Fruit fly (Drosophila melanogaster) whole organism, adult: ENCODE data around the gene Ugt37E1.
A peak's percentile ranks its signal among the peaks of the same experiment; 100 is the strongest.

Experiments
- CG11617 ChIP-seq: fragments of 200-800 bp; sonication (Bioruptor generic); optimal IDR thresholded peaks from 2 replicates; lab custom pipeline; 2017; ENCODE audit warnings: mild to moderate bottlenecking, missing biosample characterization, missing genetic modification reagents, missing genetic modification characterization
- CG33017 ChIP-seq: fragments of 200-800 bp; sonication (Bioruptor generic); optimal IDR thresholded peaks from 2 replicates; lab custom pipeline; 2018; ENCODE audit warnings: missing biosample characterization, mild to moderate bottlenecking, missing genetic modification characterization, moderate library complexity
- Clk ChIP-seq: fragments of 200-800 bp; sonication (Bioruptor generic); optimal IDR thresholded peaks from 2 replicates; lab custom pipeline; 2017; ENCODE audit warnings: missing biosample characterization, missing genetic modification characterization
- Hr96 ChIP-seq: fragments of 200-800 bp; sonication (Bioruptor generic); optimal IDR thresholded peaks from 2 replicates; lab custom pipeline; 2016; ENCODE audit warnings: missing biosample characterization, missing genetic modification characterization
- tj ChIP-seq: fragments of 200-800 bp; sonication (Bioruptor generic); optimal IDR thresholded peaks from 3 replicates; lab custom pipeline; 2017; ENCODE audit warnings: missing biosample characterization, mild to moderate bottlenecking, missing genetic modification characterization, moderate library complexity

DNA sequence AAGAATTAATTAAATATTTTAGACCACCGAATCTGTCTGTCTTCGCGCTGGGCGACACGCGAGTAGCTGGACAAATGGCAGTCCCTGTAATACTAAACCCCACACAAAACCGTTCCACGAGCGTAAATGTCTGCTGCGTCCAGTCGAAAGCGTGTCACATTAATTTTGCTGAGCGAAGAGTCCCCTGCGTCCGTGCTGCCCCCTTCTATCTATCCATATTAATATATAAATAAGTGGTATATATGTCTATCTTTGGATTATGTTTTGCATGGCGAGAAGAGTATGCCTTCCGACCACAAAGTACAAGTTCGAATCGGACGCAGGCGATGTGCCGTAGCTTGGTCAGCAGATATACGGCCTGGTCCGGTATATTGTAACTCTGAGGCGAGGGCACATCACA, 44.1 kb upstream of the Ugt37E1 start:
- TF ChIP-seq tj (GFP tag; lab: Kevin White, UChicago) (peak; percentile 59), Hr96 (GFP tag; lab: Kevin White, UChicago) (no peak), Clk (no peak), CG11617 (GFP tag; lab: Kevin White, UChicago) (no peak), CG33017 (tag; lab: Kevin White, UChicago) (no peak)
